Fruit fly (Drosophila melanogaster) whole organism, prepupa: ENCODE results near the gene CG46525.

Experiments used
- CG10631 ChIP-seq: fragments of 200-800 bp; sonication (Bioruptor generic); optimal IDR thresholded peaks from 2 replicates; lab custom pipeline; 2016; ENCODE audit warnings: missing biosample characterization, missing genetic modification characterization
- CG10669 ChIP-seq: fragments of 200-800 bp; sonication (Bioruptor generic); optimal IDR thresholded peaks from 3 replicates; lab custom pipeline; 2018; ENCODE audit warnings: missing biosample characterization, mild to moderate bottlenecking, missing genetic modification characterization, moderate library complexity
- CG11294 ChIP-seq: fragments of 200-800 bp; sonication (Bioruptor generic); IDR thresholded peaks from 2 replicates; pipeline ENCODE4 v1.3.6; 2022; ENCODE audit warnings: missing biosample characterization, missing genetic modification characterization
- CG11902 ChIP-seq: fragments of 200-800 bp; sonication (Bioruptor generic); optimal IDR thresholded peaks from 3 replicates; lab custom pipeline; 2016; ENCODE audit warnings: missing biosample characterization, missing genetic modification characterization
- CG15336 ChIP-seq: fragments of 200-800 bp; sonication (Bioruptor generic); IDR thresholded peaks from 2 replicates; pipeline ENCODE4 v1.3.6; 2022; ENCODE audit warnings: missing biosample characterization, missing genetic modification characterization
- CG3032 ChIP-seq: fragments of 200-800 bp; optimal IDR thresholded peaks from 2 replicates; lab custom pipeline; 2019; ENCODE audit warnings: missing biosample characterization, mild to moderate bottlenecking, missing genetic modification characterization, moderate library complexity
- CG31627 ChIP-seq: fragments of 200-800 bp; sonication (Bioruptor generic); optimal IDR thresholded peaks from 3 replicates; lab custom pipeline; 2016; ENCODE audit warnings: missing biosample characterization, missing genetic modification characterization
- CG32006 ChIP-seq: fragments of 200-800 bp; sonication (Bioruptor generic); optimal IDR thresholded peaks from 3 replicates; lab custom pipeline; 2017; ENCODE audit warnings: missing biosample characterization, mild to moderate bottlenecking, missing genetic modification characterization
- CG34406 ChIP-seq: fragments of 200-800 bp; sonication (Bioruptor generic); optimal IDR thresholded peaks from 3 replicates; lab custom pipeline; 2016; ENCODE audit warnings: missing biosample characterization, missing genetic modification characterization
- CG3919 ChIP-seq: fragments of 200-800 bp; sonication (Bioruptor generic); optimal IDR thresholded peaks from 3 replicates; lab custom pipeline; 2016; ENCODE audit warnings: missing biosample characterization, missing genetic modification characterization
- CG6163 ChIP-seq: fragments of 200-800 bp; sonication (Bioruptor generic); IDR thresholded peaks from 3 replicates; pipeline ENCODE4 v1.3.6; 2022; ENCODE audit warnings: missing biosample characterization, missing genetic modification characterization
- CG6854 ChIP-seq: fragments of 200-800 bp; sonication (Bioruptor generic); optimal IDR thresholded peaks from 2 replicates; lab custom pipeline; 2017; ENCODE audit warnings: missing biosample characterization, mild to moderate bottlenecking, missing genetic modification characterization
- CG8119 ChIP-seq: fragments of 200-800 bp; sonication (Bioruptor generic); IDR thresholded peaks from 3 replicates; pipeline ENCODE4 v1.3.6; 2022; ENCODE audit warnings: missing biosample characterization, missing genetic modification characterization
- CG8319 ChIP-seq: fragments of 200-800 bp; sonication (Bioruptor generic); optimal IDR thresholded peaks from 3 replicates; lab custom pipeline; 2016; ENCODE audit warnings: missing biosample characterization, missing genetic modification characterization
- CG9139 ChIP-seq: fragments of 200-800 bp; sonication (Bioruptor generic); optimal IDR thresholded peaks from 3 replicates; lab custom pipeline; 2017; ENCODE audit warnings: missing biosample characterization, mild to moderate bottlenecking, missing genetic modification characterization
- Eip75B ChIP-seq: fragments of 200-800 bp; sonication (Bioruptor generic); optimal IDR thresholded peaks from 3 replicates; lab custom pipeline; 2016; ENCODE audit warnings: missing biosample characterization, missing genetic modification characterization
- Eip78C ChIP-seq: fragments of 200-800 bp; sonication (Bioruptor generic); peaks from one replicate; lab custom pipeline; 2016; ENCODE audit warnings: missing biosample characterization, missing genetic modification characterization
- Eip93F ChIP-seq: fragments of 200-800 bp; sonication (Bioruptor generic); optimal IDR thresholded peaks from 2 replicates; lab custom pipeline; 2016; ENCODE audit warnings: missing biosample characterization, mild to moderate bottlenecking, missing genetic modification characterization
- Gug ChIP-seq: fragments of 200-800 bp; sonication (Bioruptor generic); IDR thresholded peaks from 2 replicates; pipeline ENCODE4 v1.3.6; 2022; ENCODE audit warnings: missing biosample characterization, missing genetic modification characterization
- Hr39 ChIP-seq: fragments of 200-800 bp; sonication (Bioruptor generic); optimal IDR thresholded peaks from 2 replicates; lab custom pipeline; 2016; ENCODE audit warnings: missing biosample characterization, missing genetic modification characterization
- Hr4 ChIP-seq: fragments of 200-800 bp; sonication (Bioruptor generic); optimal IDR thresholded peaks from 3 replicates; lab custom pipeline; 2016; ENCODE audit warnings: missing biosample characterization, missing genetic modification characterization
- Lpt ChIP-seq: fragments of 200-800 bp; sonication (Bioruptor generic); optimal IDR thresholded peaks from 3 replicates; lab custom pipeline; 2016; ENCODE audit warnings: missing biosample characterization, missing genetic modification characterization
- Met ChIP-seq: fragments of 200-800 bp; sonication (Bioruptor generic); optimal IDR thresholded peaks from 3 replicates; lab custom pipeline; 2016; ENCODE audit warnings: missing biosample characterization, missing genetic modification characterization
- OdsH ChIP-seq: fragments of 200-800 bp; sonication (Bioruptor generic); optimal IDR thresholded peaks from 3 replicates; lab custom pipeline; 2016; ENCODE audit warnings: missing biosample characterization, missing genetic modification characterization
- Smox ChIP-seq: fragments of 200-800 bp; sonication (Bioruptor generic); optimal IDR thresholded peaks from 3 replicates; lab custom pipeline; 2016; ENCODE audit warnings: missing biosample characterization, missing genetic modification characterization
- Sox14 ChIP-seq: fragments of 200-800 bp; sonication (Bioruptor generic); optimal IDR thresholded peaks from 3 replicates; lab custom pipeline; 2016; ENCODE audit warnings: missing biosample characterization, missing genetic modification characterization
- Sox15 ChIP-seq: fragments of 200-800 bp; sonication (Bioruptor generic); optimal IDR thresholded peaks from 3 replicates; lab custom pipeline; 2016; ENCODE audit warnings: missing biosample characterization, missing genetic modification characterization
- acj6 ChIP-seq: fragments of 200-800 bp; sonication (Bioruptor generic); optimal IDR thresholded peaks from 3 replicates; lab custom pipeline; 2016; ENCODE audit warnings: missing biosample characterization, missing genetic modification characterization
- cyc ChIP-seq: fragments of 200-800 bp; sonication (Bioruptor generic); optimal IDR thresholded peaks from 3 replicates; lab custom pipeline; 2016; ENCODE audit warnings: missing biosample characterization, missing genetic modification characterization
- dsx ChIP-seq: fragments of 200-800 bp; optimal IDR thresholded peaks from 3 replicates; lab custom pipeline; 2019; ENCODE audit warnings: missing biosample characterization, mild to moderate bottlenecking, missing genetic modification characterization, moderate library complexity; ENCODE audit not compliant: poor library complexity, severe bottlenecking
- eg ChIP-seq: fragments of 200-800 bp; sonication (Bioruptor generic); IDR thresholded peaks from 3 replicates; pipeline ENCODE4 v1.3.6; 2022; ENCODE audit warnings: missing biosample characterization, missing genetic modification characterization
- esn ChIP-seq: fragments of 200-800 bp; sonication (Bioruptor generic); optimal IDR thresholded peaks from 2 replicates; lab custom pipeline; 2016; ENCODE audit warnings: missing biosample characterization, mild to moderate bottlenecking, missing genetic modification characterization, moderate library complexity
- fd59A ChIP-seq: fragments of 200-800 bp; sonication (Bioruptor generic); optimal IDR thresholded peaks from 2 replicates; lab custom pipeline; 2017; ENCODE audit warnings: missing biosample characterization, mild to moderate bottlenecking, missing genetic modification characterization, missing genetic modification reagents
- fkh ChIP-seq: fragments of 200-800 bp; sonication (Bioruptor generic); optimal IDR thresholded peaks from 3 replicates; lab custom pipeline; 2017; ENCODE audit warnings: missing biosample characterization, mild to moderate bottlenecking, missing genetic modification characterization, moderate library complexity
- lz ChIP-seq: fragments of 200-800 bp; sonication (Bioruptor generic); optimal IDR thresholded peaks from 3 replicates; lab custom pipeline; 2016; ENCODE audit warnings: missing biosample characterization, missing genetic modification characterization
- pdm3 ChIP-seq: fragments of 200-800 bp; sonication (Bioruptor generic); optimal IDR thresholded peaks from 3 replicates; lab custom pipeline; 2016; ENCODE audit warnings: missing biosample characterization, missing genetic modification characterization
- ss ChIP-seq, 2 experiments: fragments of 200-800 bp; sonication (Bioruptor generic); optimal IDR thresholded peaks; 2 replicates in 1 of 2; 3 replicates in 1 of 2; lab custom pipeline; 2017 to 2018; ENCODE audit warnings: mild to moderate bottlenecking in 2 of 2, missing biosample characterization in 2 of 2, missing genetic modification characterization in 2 of 2, moderate library complexity in 1 of 2
- svp ChIP-seq: fragments of 200-800 bp; sonication (Bioruptor generic); peaks from one replicate; lab custom pipeline; 2016; ENCODE audit warnings: missing biosample characterization, missing genetic modification characterization
- topi ChIP-seq: fragments of 200-800 bp; sonication (Bioruptor generic); optimal IDR thresholded peaks from 3 replicates; lab custom pipeline; 2016; ENCODE audit warnings: missing biosample characterization, missing genetic modification characterization
- vri ChIP-seq: fragments of 200-800 bp; sonication (Bioruptor generic); optimal IDR thresholded peaks from 3 replicates; lab custom pipeline; 2016; ENCODE audit warnings: missing biosample characterization, mild to moderate bottlenecking, missing genetic modification characterization

Gene CG46525

dm6 chr3L:17430957-17431585 lies 43.9 kb upstream of the CG46525 start:
- TF ChIP-seq fd59A (no peak), OdsH (GFP tag; lab: Kevin White, UChicago) (peak; percentile 31), CG10669 (GFP tag; lab: Kevin White, UChicago) (no peak), CG11294 (GFP tag; lab: Robert Waterston, UW) (no peak), Met (peak; percentile 29), Lpt (GFP tag; lab: Kevin White, UChicago) (no peak), CG32006 (peak; percentile 50), Sox14 (GFP tag; lab: Kevin White, UChicago) (peak; percentile 37), fkh (GFP tag; lab: Kevin White, UChicago) (peak; percentile 37), CG34406 (GFP tag; lab: Kevin White, UChicago) (no peak), CG3919 (GFP tag; lab: Kevin White, UChicago) (peak; percentile 19), Eip78C (GFP tag; lab: Kevin White, UChicago) (peak; percentile 85), acj6 (GFP tag; lab: Kevin White, UChicago) (peak; percentile 38), CG11902 (no peak), Smox (GFP tag; lab: Kevin White, UChicago) (peak; percentile 1), Hr4 (GFP tag; lab: Kevin White, UChicago) (peak; percentile 39), CG31627 (GFP tag; lab: Kevin White, UChicago) (peak; percentile 7), lz (GFP tag; lab: Kevin White, UChicago) (peak; percentile 11), pdm3 (GFP tag; lab: Kevin White, UChicago) (peak; percentile 14), CG10631 (peak; percentile 26), Hr39 (GFP tag; lab: Kevin White, UChicago) (peak; percentile 12), vri (GFP tag; lab: Kevin White, UChicago) (peak; percentile 29), Sox15 (GFP tag; lab: Kevin White, UChicago) (no peak), dsx (GFP tag; lab: Kevin White, UChicago) (no peak), CG15336 (GFP tag; lab: Robert Waterston, UW) (peak; percentile 27; the same call in 1 of the 2 replicates), esn (GFP tag; lab: Kevin White, UChicago) (peak; percentile 31), topi (GFP tag; lab: Kevin White, UChicago) (peak; percentile 33), CG9139 (GFP tag; lab: Kevin White, UChicago) (no peak), CG6163 (GFP tag; lab: Robert Waterston, UW) (0 out of 3 replicates have a peak, but pooled peaks have one; percentile 6), Eip93F (GFP tag; lab: Kevin White, UChicago) (peak; percentile 34), CG8119 (peak; percentile 24; the same call in 1 of the 3 replicates)

- TF ChIP-seq fd59A = no peak
- TF ChIP-seq CG3032 (tag; lab: Kevin White, UChicago) = no peak
- TF ChIP-seq lz (GFP tag; lab: Kevin White, UChicago) = no peak
- 0 out of 2 replicates have a peak, but pooled peaks have one; percentile 24 for TF ChIP-seq CG15336 (GFP tag; lab: Robert Waterston, UW)
- TF ChIP-seq fkh (GFP tag; lab: Kevin White, UChicago) = no peak
- TF ChIP-seq ss (GFP tag; optimal IDR thresholded peaks at IDR 0.05; lab: Kevin White, UChicago) = peak in 1 of 2 experiments; percentile 21
- no peak for TF ChIP-seq Eip75B (GFP tag; lab: Kevin White, UChicago)
- no peak for TF ChIP-seq CG32006
- TF ChIP-seq CG31627 (GFP tag; lab: Kevin White, UChicago) = no peak
- 0 out of 3 replicates have a peak, but pooled peaks have one; percentile 13 for TF ChIP-seq eg (GFP tag; lab: Robert Waterston, UW)
- no peak for TF ChIP-seq CG10669 (GFP tag; lab: Kevin White, UChicago)
- no peak for TF ChIP-seq svp
- TF ChIP-seq Met = no peak
- no peak for TF ChIP-seq Hr39 (GFP tag; lab: Kevin White, UChicago)
- no peak for TF ChIP-seq Gug (GFP tag; lab: Robert Waterston, UW)
- peak; percentile 16 for TF ChIP-seq dsx (GFP tag; lab: Kevin White, UChicago)
- TF ChIP-seq cyc (GFP tag; lab: Kevin White, UChicago) = no peak
- 0 out of 3 replicates have a peak, but pooled peaks have one; percentile 16 for TF ChIP-seq CG8119
- no peak for TF ChIP-seq CG6854 (GFP tag; lab: Kevin White, UChicago)
- no peak for TF ChIP-seq CG8319 (GFP tag; lab: Kevin White, UChicago)
- TF ChIP-seq, all 60 proteins: peak for 5
Measured at dm6 chr3L:17432947-17433346, 42.1 kb upstream of the CG46525 start, which contains the start of gene frc. frc (minus strand) TSS chr3L:17433190.
